Fruit fly (Drosophila melanogaster) whole organism, embryonic: ENCODE measurements around the gene Xe7.

Experiments
- Asciz ChIP-seq: fragments of 200-800 bp; sonication (Bioruptor generic); optimal IDR thresholded peaks from 2 replicates; lab custom pipeline; 2017; ENCODE audit warnings: missing biosample characterization, mild to moderate bottlenecking, missing genetic modification characterization, missing genetic modification reagents
- B-H1 ChIP-seq: fragments of 200-800 bp; sonication (Bioruptor generic); IDR thresholded peaks from 3 replicates; pipeline ENCODE4 v1.3.6; 2022; ENCODE audit warnings: missing biosample characterization, missing genetic modification characterization
- CG11085 ChIP-seq: fragments of 200-800 bp; sonication (Bioruptor generic); IDR thresholded peaks from 2 replicates; pipeline ENCODE4 v1.3.6; 2022; ENCODE audit warnings: missing biosample characterization, missing genetic modification characterization
- CG12299 ChIP-seq: fragments of 200-800 bp; sonication (Bioruptor generic); optimal IDR thresholded peaks from 2 replicates; lab custom pipeline; 2018; ENCODE audit warnings: missing biosample characterization, mild to moderate bottlenecking, missing genetic modification characterization
- CG14667 ChIP-seq: fragments of 200-800 bp; sonication (Bioruptor generic); IDR thresholded peaks from 2 replicates; pipeline ENCODE4 v1.3.6; 2022; ENCODE audit warnings: missing biosample characterization, missing genetic modification characterization
- CG1529 ChIP-seq: fragments of 200-800 bp; sonication (Bioruptor generic); optimal IDR thresholded peaks from 3 replicates; lab custom pipeline; 2018; ENCODE audit warnings: missing biosample characterization, missing genetic modification characterization
- CG1792 ChIP-seq: fragments of 200-800 bp; sonication (Bioruptor generic); optimal IDR thresholded peaks from 2 replicates; lab custom pipeline; 2016; ENCODE audit warnings: missing biosample characterization, missing genetic modification characterization
- CG18262 ChIP-seq: fragments of 200-800 bp; optimal IDR thresholded peaks from 3 replicates; lab custom pipeline; 2019; ENCODE audit warnings: missing biosample characterization, mild to moderate bottlenecking, missing genetic modification characterization, moderate library complexity
- CG18476 ChIP-seq: fragments of 200-800 bp; sonication (Bioruptor generic); optimal IDR thresholded peaks from 2 replicates; lab custom pipeline; 2016; ENCODE audit warnings: missing biosample characterization, mild to moderate bottlenecking, missing genetic modification characterization
- CG2129 ChIP-seq: fragments of 200-800 bp; sonication (Bioruptor generic); IDR thresholded peaks from 2 replicates; pipeline ENCODE4 v1.3.6; 2022; ENCODE audit warnings: missing biosample characterization, missing genetic modification characterization; ENCODE audit not compliant: partially characterized antibody
- CG3065 ChIP-seq: fragments of 200-800 bp; sonication (Bioruptor generic); optimal IDR thresholded peaks from 2 replicates; lab custom pipeline; 2016; ENCODE audit warnings: missing biosample characterization, missing genetic modification characterization
- CG32767 ChIP-seq: fragments of 200-800 bp; sonication (Bioruptor generic); IDR thresholded peaks from 2 replicates; pipeline ENCODE4 v1.3.6; 2022; ENCODE audit warnings: missing biosample characterization, missing genetic modification characterization
- CG3281 ChIP-seq: fragments of 200-800 bp; sonication (Bioruptor generic); optimal IDR thresholded peaks from 3 replicates; lab custom pipeline; 2017; ENCODE audit warnings: missing biosample characterization, mild to moderate bottlenecking, missing genetic modification characterization
- CG4360 ChIP-seq: fragments of 200-800 bp; sonication (Bioruptor generic); IDR thresholded peaks from 2 replicates; pipeline ENCODE4 v1.3.6; 2022; ENCODE audit warnings: missing biosample characterization, missing genetic modification characterization
- CG4617 ChIP-seq: fragments of 200-800 bp; sonication (Bioruptor generic); optimal IDR thresholded peaks from 3 replicates; lab custom pipeline; 2016; ENCODE audit warnings: missing biosample characterization, missing genetic modification characterization, borderline replicate concordance
- CG7786 ChIP-seq: fragments of 200-800 bp; sonication (Bioruptor generic); optimal IDR thresholded peaks from 2 replicates; lab custom pipeline; 2016; ENCODE audit warnings: missing biosample characterization, missing genetic modification characterization
- CG8478 ChIP-seq: fragments of >200 bp; optimal IDR thresholded peaks from 2 replicates; lab custom pipeline; 2018
- CG9817 ChIP-seq: fragments of 200-800 bp; sonication (Bioruptor generic); optimal IDR thresholded peaks from 2 replicates; lab custom pipeline; 2018; ENCODE audit warnings: missing biosample characterization, mild to moderate bottlenecking, missing genetic modification characterization, moderate library complexity
- Deaf1 ChIP-seq: fragments of 200-800 bp; optimal IDR thresholded peaks from 3 replicates; lab custom pipeline; 2019; ENCODE audit warnings: missing biosample characterization, mild to moderate bottlenecking, missing genetic modification characterization, moderate library complexity
- E2f2 ChIP-seq: fragments of 200-800 bp; sonication (Bioruptor generic); IDR thresholded peaks from 2 replicates; pipeline ENCODE4 v1.3.6; 2022; ENCODE audit warnings: missing biosample characterization, missing genetic modification characterization
- ERR ChIP-seq: fragments of 200-800 bp; sonication (Bioruptor generic); optimal IDR thresholded peaks from 2 replicates; lab custom pipeline; 2016; ENCODE audit warnings: missing biosample characterization, missing genetic modification characterization
- Fer2 ChIP-seq: fragments of 200-800 bp; sonication (Bioruptor generic); optimal IDR thresholded peaks from 2 replicates; lab custom pipeline; 2018; ENCODE audit warnings: missing biosample characterization, mild to moderate bottlenecking, missing genetic modification characterization, moderate library complexity
- MBD-R2 ChIP-seq: fragments of 200-800 bp; sonication (Bioruptor generic); IDR thresholded peaks from 2 replicates; pipeline ENCODE4 v1.3.6; 2022; ENCODE audit warnings: missing biosample characterization, missing genetic modification characterization
- Mrtf ChIP-seq: fragments of 200-800 bp; sonication (Bioruptor generic); IDR thresholded peaks from 3 replicates; pipeline ENCODE4 v1.3.6; 2022; ENCODE audit warnings: missing biosample characterization, missing genetic modification characterization
- NC2α ChIP-seq: fragments of 200-800 bp; sonication (Bioruptor generic); optimal IDR thresholded peaks from 2 replicates; lab custom pipeline; 2016; ENCODE audit warnings: missing biosample characterization, missing genetic modification characterization
- Ravus ChIP-seq: fragments of 200-800 bp; sonication (Bioruptor generic); IDR thresholded peaks from 2 replicates; pipeline ENCODE4 v1.3.6; 2022; ENCODE audit warnings: missing biosample characterization, missing genetic modification characterization
- al ChIP-seq: fragments of 200-800 bp; sonication (Bioruptor generic); IDR thresholded peaks from 2 replicates; pipeline ENCODE4 v1.3.6; 2022; ENCODE audit warnings: missing biosample characterization, missing genetic modification characterization
- aop ChIP-seq: fragments of 200-800 bp; sonication (Bioruptor generic); IDR thresholded peaks from 2 replicates; pipeline ENCODE4 v1.3.6; 2022; ENCODE audit warnings: missing biosample characterization, missing genetic modification characterization
- ato ChIP-seq: fragments of 200-800 bp; sonication (Bioruptor generic); IDR thresholded peaks from 2 replicates; pipeline ENCODE4 v1.3.6; 2022; ENCODE audit warnings: missing biosample characterization, missing genetic modification characterization; ENCODE audit not compliant: partially characterized antibody
- az2 ChIP-seq: fragments of 200-800 bp; sonication (Bioruptor generic); optimal IDR thresholded peaks from 3 replicates; lab custom pipeline; 2016; ENCODE audit warnings: missing biosample characterization, missing genetic modification characterization
- bsh ChIP-seq, 2 experiments: fragments of 200-800 bp; sonication (Bioruptor generic); optimal IDR thresholded peaks; 2 replicates each; lab custom pipeline; 2017 to 2018; ENCODE audit warnings: mild to moderate bottlenecking in 2 of 2, missing biosample characterization in 2 of 2, missing genetic modification characterization in 2 of 2, moderate library complexity in 1 of 2
- btn ChIP-seq: fragments of 200-800 bp; sonication (Bioruptor generic); optimal IDR thresholded peaks from 2 replicates; lab custom pipeline; 2016; ENCODE audit warnings: missing biosample characterization, missing genetic modification characterization
- chinmo ChIP-seq: fragments of 200-800 bp; sonication (Bioruptor generic); IDR thresholded peaks from 4 replicates; pipeline ENCODE4 v1.3.6; 2022; ENCODE audit warnings: missing biosample characterization, missing genetic modification characterization; ENCODE audit not compliant: partially characterized antibody
- dati ChIP-seq: fragments of 200-800 bp; sonication (Bioruptor generic); IDR thresholded peaks from 2 replicates; pipeline ENCODE4 v1.3.6; 2022; ENCODE audit warnings: missing biosample characterization, missing genetic modification characterization
- dmrt11E ChIP-seq: fragments of 200-800 bp; sonication (Bioruptor generic); optimal IDR thresholded peaks from 3 replicates; lab custom pipeline; 2018; ENCODE audit warnings: missing biosample characterization, mild to moderate bottlenecking, missing genetic modification characterization, moderate library complexity
- gem ChIP-seq: fragments of 200-800 bp; sonication (Bioruptor generic); optimal IDR thresholded peaks from 2 replicates; lab custom pipeline; 2019; ENCODE audit warnings: missing biosample characterization, mild to moderate bottlenecking, missing genetic modification characterization, moderate library complexity
- insv ChIP-seq, 2 experiments: fragments of 200-800 bp; sonication (Bioruptor generic); optimal IDR thresholded peaks; 3 replicates each; lab custom pipeline; 2016 to 2018; ENCODE audit warnings: missing biosample characterization in 2 of 2, missing genetic modification characterization in 2 of 2
- jing ChIP-seq: fragments of 200-800 bp; sonication (Bioruptor generic); optimal IDR thresholded peaks from 2 replicates; lab custom pipeline; 2018; ENCODE audit warnings: missing biosample characterization, mild to moderate bottlenecking, missing genetic modification characterization
- lilli ChIP-seq: fragments of 200-800 bp; sonication (Bioruptor generic); optimal IDR thresholded peaks from 3 replicates; lab custom pipeline; 2016; ENCODE audit warnings: missing biosample characterization, missing genetic modification characterization
- maf-S ChIP-seq: fragments of 200-800 bp; sonication (Bioruptor generic); optimal IDR thresholded peaks from 2 replicates; lab custom pipeline; 2016; ENCODE audit warnings: missing biosample characterization, missing genetic modification characterization
- nerfin-2 ChIP-seq: fragments of 200-800 bp; sonication (Bioruptor generic); IDR thresholded peaks from 2 replicates; pipeline ENCODE4 v1.3.6; 2022; ENCODE audit warnings: missing biosample characterization, missing genetic modification characterization; ENCODE audit not compliant: partially characterized antibody
- slou ChIP-seq: fragments of 200-800 bp; sonication (Bioruptor generic); optimal IDR thresholded peaks from 3 replicates; lab custom pipeline; 2016; ENCODE audit warnings: missing biosample characterization, missing genetic modification characterization
- sqz ChIP-seq: fragments of 200-800 bp; sonication (Bioruptor generic); optimal IDR thresholded peaks from 3 replicates; lab custom pipeline; 2018; ENCODE audit warnings: missing biosample characterization, mild to moderate bottlenecking, missing genetic modification characterization
- ssp ChIP-seq: fragments of 200-800 bp; sonication (Bioruptor generic); IDR thresholded peaks from 2 replicates; pipeline ENCODE4 v1.3.6; 2022; ENCODE audit warnings: missing biosample characterization, missing genetic modification characterization
- tll ChIP-seq, 2 experiments: fragments of 200-800 bp in 1 of 2; fragments of >200 bp in 1 of 2; sonication (Bioruptor generic) in 1 of 2; optimal IDR thresholded peaks; 2 replicates each; lab custom pipeline; 2017 to 2019; ENCODE audit warnings: missing biosample characterization in 2 of 2, missing genetic modification characterization in 2 of 2, mild to moderate bottlenecking in 1 of 2, moderate library complexity in 1 of 2
- toy ChIP-seq: fragments of 200-800 bp; sonication (Bioruptor generic); IDR thresholded peaks from 2 replicates; pipeline ENCODE4 v1.3.6; 2022; ENCODE audit warnings: missing biosample characterization, missing genetic modification characterization
- tup ChIP-seq: fragments of 200-800 bp; sonication (Bioruptor generic); optimal IDR thresholded peaks from 2 replicates; lab custom pipeline; 2016; ENCODE audit warnings: missing biosample characterization, mild to moderate bottlenecking, missing genetic modification characterization, moderate library complexity
- unc-4 ChIP-seq: fragments of 200-800 bp; sonication (Bioruptor generic); IDR thresholded peaks from 2 replicates; pipeline ENCODE4 v1.3.6; 2022; ENCODE audit warnings: missing biosample characterization, missing genetic modification characterization; ENCODE audit not compliant: partially characterized antibody
- vvl ChIP-seq: fragments of 200-800 bp; sonication (Bioruptor generic); IDR thresholded peaks from 2 replicates; pipeline ENCODE4 v1.3.6; 2022; ENCODE audit warnings: missing biosample characterization, missing genetic modification characterization
- zfh2 ChIP-seq: fragments of 200-800 bp; sonication (Bioruptor generic); optimal IDR thresholded peaks from 2 replicates; lab custom pipeline; 2016; ENCODE audit warnings: missing biosample characterization, missing genetic modification characterization

Gene Xe7

dm6 chr3R:5705469-5706067, 36.4 kb upstream of the Xe7 start (continued):
- TF ChIP-seq unc-4, result no peak
- TF ChIP-seq ERR (GFP tag; lab: Kevin White, UChicago), result no peak
- no peak for TF ChIP-seq B-H1
- no peak for TF ChIP-seq MBD-R2
- TF ChIP-seq tll (GFP tag; optimal IDR thresholded peaks at IDR 0.05; lab: Kevin White, UChicago), result no peak
- peak; percentile 1; the same call in 1 of the 2 replicates for TF ChIP-seq Ravus (GFP tag; lab: Robert Waterston, UW)
- peak; percentile 78 for TF ChIP-seq CG3281 (GFP tag; lab: Kevin White, UChicago)
- TF ChIP-seq maf-S, result no peak
- TF ChIP-seq ssp (GFP tag; lab: Robert Waterston, UW), result peak; percentile 15; the same call in 1 of the 2 replicates
- TF ChIP-seq chinmo (GFP tag; lab: Robert Waterston, UW), result no peak
- TF ChIP-seq sqz (GFP tag; lab: Kevin White, UChicago), result no peak
- no peak for TF ChIP-seq CG4617
- peak; percentile 58 for TF ChIP-seq CG1529 (GFP tag; lab: Kevin White, UChicago)
- peak; percentile 86 for TF ChIP-seq CG18262
- no peak for TF ChIP-seq CG11085 (GFP tag; lab: Robert Waterston, UW)
- no peak for TF ChIP-seq CG4360 (GFP tag; lab: Robert Waterston, UW)
- TF ChIP-seq gem (tag; lab: Kevin White, UChicago), result peak; percentile 82
- TF ChIP-seq slou (GFP tag; lab: Kevin White, UChicago), result peak; percentile 15
- peak; percentile 3 for TF ChIP-seq CG1792 (GFP tag; lab: Kevin White, UChicago)
- no peak for TF ChIP-seq Fer2 (tag; lab: Kevin White, UChicago)
- TF ChIP-seq CG3065, result no peak
- TF ChIP-seq NC2α (GFP tag; lab: Kevin White, UChicago), result no peak
- peak; percentile 53 for TF ChIP-seq vvl
- TF ChIP-seq btn (GFP tag; lab: Kevin White, UChicago), result no peak
- peak; percentile 72 for TF ChIP-seq Asciz (GFP tag; lab: Kevin White, UChicago)
- no peak for TF ChIP-seq Deaf1 (tag; lab: Kevin White, UChicago)
- TF ChIP-seq tup (GFP tag; lab: Kevin White, UChicago), result no peak
- peak in 1 of 2 experiments; percentile 76 for TF ChIP-seq bsh (GFP tag; optimal IDR thresholded peaks at IDR 0.05; lab: Kevin White, UChicago)
- no peak for TF ChIP-seq dmrt11E (tag; lab: Kevin White, UChicago)
- TF ChIP-seq toy (GFP tag; lab: Robert Waterston, UW), result no peak
- TF ChIP-seq CG2129 (GFP tag; lab: Robert Waterston, UW), result no peak
- no peak for TF ChIP-seq nerfin-2 (GFP tag; lab: Robert Waterston, UW)
- peak; percentile 57 for TF ChIP-seq CG9817 (tag; lab: Kevin White, UChicago)
- TF ChIP-seq CG7786 (GFP tag; lab: Kevin White, UChicago), result peak; percentile 5
- no peak for TF ChIP-seq ato (GFP tag; lab: Robert Waterston, UW)
- peak; percentile 44 for TF ChIP-seq CG12299 (tag; lab: Kevin White, UChicago)
- no peak for TF ChIP-seq zfh2
- no peak for TF ChIP-seq dati (GFP tag; lab: Robert Waterston, UW)
- peak; percentile 58 for TF ChIP-seq az2 (GFP tag; lab: Kevin White, UChicago)
- TF ChIP-seq CG18476 (GFP tag; lab: Kevin White, UChicago), result peak; percentile 40
- TF ChIP-seq al (GFP tag; lab: Robert Waterston, UW), result peak; percentile 54
- no peak for TF ChIP-seq CG8478 (lab: Kevin White, UChicago)
- 0 out of 2 replicates have a peak, but pooled peaks have one; percentile 42 for TF ChIP-seq CG32767 (GFP tag; lab: Robert Waterston, UW)
- TF ChIP-seq aop (GFP tag; lab: Robert Waterston, UW), result no peak
- TF ChIP-seq Mrtf (GFP tag; lab: Robert Waterston, UW), result peak; percentile 23; the same call in 1 of the 3 replicates
- TF ChIP-seq jing, result peak; percentile 40
- TF ChIP-seq lilli, result peak; percentile 57
- TF ChIP-seq insv (GFP tag; optimal IDR thresholded peaks at IDR 0.05; lab: Kevin White, UChicago), result no peak
- TF ChIP-seq CG14667 (GFP tag; lab: Robert Waterston, UW), result no peak
- peak; percentile 36; the same call in 1 of the 2 replicates for TF ChIP-seq E2f2 (GFP tag; lab: Robert Waterston, UW)
